Worm (Caenorhabditis elegans): ENCODE results near the gene eri-1.

DNA sequence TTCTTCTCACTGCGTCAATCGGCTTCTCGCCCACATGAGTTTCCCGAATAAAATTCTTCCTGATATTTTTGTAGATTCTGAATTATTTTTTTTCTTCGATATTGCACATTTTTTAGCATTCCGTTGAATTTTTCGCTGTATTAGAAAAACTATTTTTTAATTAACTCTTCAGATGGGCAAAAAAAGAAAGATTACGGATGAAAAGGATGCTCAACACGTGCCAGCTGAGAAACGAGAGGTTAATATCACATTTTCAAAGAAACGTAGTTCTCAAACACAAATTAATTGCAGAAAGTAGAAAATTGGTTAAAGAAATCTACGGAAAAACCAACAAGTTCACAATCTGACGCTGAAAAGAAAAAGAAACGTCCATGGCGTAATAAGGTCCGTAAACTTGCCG lies 23.4 kb downstream of the eri-1 start, which contains the start of gene rrp-8:
- TF ChIP-seq dmd-8 (GFP tag; IDR thresholded peaks at IDR 0.05), result no peak
- no peak for TF ChIP-seq egl-27 (tag; optimal IDR thresholded peaks at IDR 0.05)
- TF ChIP-seq ZK546.5 (tag; optimal IDR thresholded peaks at IDR 0.05), result no peak
- no peak for TF ChIP-seq sdz-12 (GFP tag; optimal IDR thresholded peaks at IDR 0.05)
- TF ChIP-seq arid-1 (GFP tag; conservative IDR thresholded peaks at IDR 0.05), result peak; percentile 25; the same call in 1 of the 2 replicates

Measured in whole organism, L4 larva.